Worm (Caenorhabditis elegans) whole organism, late embryonic: Measurements from ENCODE around the gene F46B6.10.

Experiments used
- C08G9.2 ChIP-seq: sonication (generic microtip); optimal IDR thresholded peaks from 2 replicates; lab custom pipeline; 2016; ENCODE audit warnings: mild to moderate bottlenecking, missing genetic modification characterization, moderate library complexity, missing compliant biosample characterization
- C38D4.7 ChIP-seq: fragments of 200-800 bp; sonication (Bioruptor generic); optimal IDR thresholded peaks from 2 replicates; lab custom pipeline; 2018; ENCODE audit warnings: mild to moderate bottlenecking, missing genetic modification characterization, moderate library complexity, missing compliant biosample characterization
- F13H6.1 ChIP-seq: sonication (generic microtip); optimal IDR thresholded peaks from 2 replicates; lab custom pipeline; 2016; ENCODE audit warnings: missing genetic modification characterization, missing compliant biosample characterization
- T23F11.4 ChIP-seq: fragments of 200-800 bp; sonication (Bioruptor generic); optimal IDR thresholded peaks from 2 replicates; lab custom pipeline; 2018; ENCODE audit warnings: mild to moderate bottlenecking, missing genetic modification characterization, missing compliant biosample characterization
- Y22D7AL.16 ChIP-seq: sonication (generic microtip); optimal IDR thresholded peaks from 2 replicates; lab custom pipeline; 2016; ENCODE audit warnings: missing genetic modification characterization, missing compliant biosample characterization
- ceh-18 ChIP-seq: sonication (generic microtip); optimal IDR thresholded peaks from 2 replicates; lab custom pipeline; 2016; ENCODE audit warnings: missing genetic modification characterization, missing compliant biosample characterization
- ceh-24 ChIP-seq: sonication (generic microtip); optimal IDR thresholded peaks from 2 replicates; lab custom pipeline; 2016; ENCODE audit warnings: mild to moderate bottlenecking, missing genetic modification characterization, missing compliant biosample characterization
- ceh-31 ChIP-seq: sonication (generic microtip); optimal IDR thresholded peaks from 2 replicates; lab custom pipeline; 2016; ENCODE audit warnings: missing genetic modification characterization, missing compliant biosample characterization
- ceh-45 ChIP-seq: fragments of 200-800 bp; sonication (Bioruptor generic); IDR thresholded peaks from 2 replicates; pipeline ENCODE4 v1.3.6; 2022; ENCODE audit warnings: missing genetic modification reagents, missing genetic modification characterization, missing compliant biosample characterization
- ceh-48 ChIP-seq: sonication (generic microtip); optimal IDR thresholded peaks from 2 replicates; lab custom pipeline; 2016; ENCODE audit warnings: missing genetic modification characterization, inconsistent platforms, missing compliant biosample characterization
- ceh-6 ChIP-seq: fragments of 200-800 bp; sonication (Bioruptor generic); optimal IDR thresholded peaks from 2 replicates; lab custom pipeline; 2018; ENCODE audit warnings: mild to moderate bottlenecking, missing genetic modification characterization, missing compliant biosample characterization
- che-1 ChIP-seq: sonication (generic microtip); optimal IDR thresholded peaks from 2 replicates; lab custom pipeline; 2016; ENCODE audit warnings: mild to moderate bottlenecking, missing genetic modification characterization, missing compliant biosample characterization
- elt-2 ChIP-seq: sonication (generic microtip); optimal IDR thresholded peaks from 2 replicates; lab custom pipeline; 2016; ENCODE audit warnings: missing genetic modification reagents, missing genetic modification characterization, missing compliant biosample characterization
- fax-1 ChIP-seq: sonication (generic microtip); optimal IDR thresholded peaks from 2 replicates; lab custom pipeline; 2016; ENCODE audit warnings: missing genotype, missing genetic modification characterization, missing compliant biosample characterization
- fkh-10 ChIP-seq: fragments of 150-350 bp; optimal IDR thresholded peaks from 2 replicates; lab custom pipeline; 2014; ENCODE audit warnings: missing biosample characterization, missing genetic modification reagents, missing genetic modification characterization
- fkh-6 ChIP-seq: sonication (generic microtip); optimal IDR thresholded peaks from 2 replicates; lab custom pipeline; 2016; ENCODE audit warnings: missing genetic modification characterization, missing compliant biosample characterization
- hlh-13 ChIP-seq: fragments of 200-800 bp; sonication (Bioruptor generic); optimal IDR thresholded peaks from 2 replicates; lab custom pipeline; 2018; ENCODE audit warnings: mild to moderate bottlenecking, missing genetic modification characterization, missing compliant biosample characterization
- hlh-15 ChIP-seq: sonication (generic microtip); optimal IDR thresholded peaks from 2 replicates; lab custom pipeline; 2016; ENCODE audit warnings: missing genetic modification characterization, missing compliant biosample characterization
- hlh-30 ChIP-seq: sonication (generic microtip); optimal IDR thresholded peaks from 2 replicates; lab custom pipeline; 2017; ENCODE audit warnings: antibody characterized with exemption, missing genetic modification characterization, missing compliant biosample characterization; ENCODE audit not compliant: insufficient read depth
- hlh-8 ChIP-seq: sonication (generic microtip); optimal IDR thresholded peaks from 2 replicates; lab custom pipeline; 2016; ENCODE audit warnings: missing genotype, missing genetic modification characterization, missing compliant biosample characterization
- lim-6 ChIP-seq: sonication (generic microtip); optimal IDR thresholded peaks from 2 replicates; lab custom pipeline; 2016; ENCODE audit warnings: missing genetic modification characterization, missing compliant biosample characterization
- madf-2 ChIP-seq: sonication (generic microtip); optimal IDR thresholded peaks from 2 replicates; lab custom pipeline; 2017; ENCODE audit warnings: missing genetic modification characterization, missing compliant biosample characterization
- mec-3 ChIP-seq: sonication (generic microtip); optimal IDR thresholded peaks from 2 replicates; lab custom pipeline; 2016; ENCODE audit warnings: borderline replicate concordance, missing genetic modification characterization, missing compliant biosample characterization
- nfya-1 ChIP-seq: sonication (generic microtip); optimal IDR thresholded peaks from 2 replicates; lab custom pipeline; 2017; ENCODE audit warnings: missing genetic modification characterization, mild to moderate bottlenecking, missing compliant biosample characterization, antibody characterized with exemption, moderate library complexity
- npax-4 ChIP-seq: sonication (generic microtip); optimal IDR thresholded peaks from 2 replicates; lab custom pipeline; 2016; ENCODE audit warnings: missing genetic modification characterization, missing compliant biosample characterization
- odd-2 ChIP-seq: sonication (generic microtip); optimal IDR thresholded peaks from 2 replicates; lab custom pipeline; 2017; ENCODE audit warnings: antibody characterized with exemption, mild to moderate bottlenecking, missing genetic modification characterization, missing compliant biosample characterization
- pag-3 ChIP-seq: sonication (generic microtip); optimal IDR thresholded peaks from 2 replicates; lab custom pipeline; 2016; ENCODE audit warnings: missing compliant biosample characterization, missing genetic modification characterization, borderline replicate concordance
- pat-9 ChIP-seq: fragments of 200-800 bp; sonication (Bioruptor generic); optimal IDR thresholded peaks from 2 replicates; lab custom pipeline; 2018; ENCODE audit warnings: mild to moderate bottlenecking, missing genetic modification characterization, moderate library complexity, missing compliant biosample characterization
- pax-1 ChIP-seq: fragments of 150-350 bp; optimal IDR thresholded peaks from 2 replicates; lab custom pipeline; 2014; ENCODE audit warnings: missing biosample characterization, missing genetic modification characterization
- ref-2 ChIP-seq: sonication (generic microtip); optimal IDR thresholded peaks from 2 replicates; lab custom pipeline; 2016; ENCODE audit warnings: missing genetic modification characterization, missing compliant biosample characterization
- sdc-2 ChIP-seq: sonication (generic microtip); optimal IDR thresholded peaks from 2 replicates; lab custom pipeline; 2016; ENCODE audit warnings: missing genotype, missing genetic modification characterization, missing compliant biosample characterization
- tbx-2 ChIP-seq: sonication (generic microtip); optimal IDR thresholded peaks from 2 replicates; lab custom pipeline; 2016; ENCODE audit warnings: missing genetic modification characterization, missing compliant biosample characterization
- unc-55 ChIP-seq: sonication (generic microtip); optimal IDR thresholded peaks from 2 replicates; lab custom pipeline; 2017; ENCODE audit warnings: missing biosample characterization, missing genetic modification reagents, missing genetic modification characterization
- ztf-16 ChIP-seq: sonication (generic microtip); optimal IDR thresholded peaks from 2 replicates; lab custom pipeline; 2017; ENCODE audit warnings: missing genetic modification characterization, missing compliant biosample characterization

F46B6.10 gene

ce11 chrV:9771970-9772369, 29.9 kb downstream of the F46B6.10 start, which contains the start of gene F46B6.2 (continued):
- no peak for TF ChIP-seq hlh-8

ce11 chrV:9771311-9771710, 30.6 kb downstream of the F46B6.10 start:
- no peak for TF ChIP-seq hlh-15 (tag; lab: Kevin White, UChicago)
- no peak for TF ChIP-seq unc-55 (GFP tag; lab: Kevin White, UChicago)
- TF ChIP-seq hlh-30 (tag; lab: Kevin White, UChicago): no peak
- no peak for TF ChIP-seq pax-1
- no peak for TF ChIP-seq ztf-16 (tag; lab: Kevin White, UChicago)
- TF ChIP-seq fkh-6: no peak
- no peak for TF ChIP-seq mec-3 (tag; lab: Kevin White, UChicago)
- no peak for TF ChIP-seq T23F11.4 (GFP tag; lab: Kevin White, UChicago)
- TF ChIP-seq ceh-48: no peak
- no peak for TF ChIP-seq madf-2
- TF ChIP-seq tbx-2: no peak
- no peak for TF ChIP-seq ref-2 (tag; lab: Kevin White, UChicago)
- TF ChIP-seq lim-6: no peak
- no peak for TF ChIP-seq npax-4 (tag; lab: Kevin White, UChicago)
- TF ChIP-seq F13H6.1 (tag; lab: Kevin White, UChicago): no peak
- TF ChIP-seq che-1: no peak
- TF ChIP-seq pag-3 (tag; lab: Kevin White, UChicago): no peak
- TF ChIP-seq hlh-13 (GFP tag; lab: Kevin White, UChicago): no peak
- no peak for TF ChIP-seq fax-1 (tag; lab: Kevin White, UChicago)

ce11 chrV:9768828-9769778, 32.8 kb downstream of the F46B6.10 start, which contains the start of gene unc-42:
Gene unc-42, minus strand, starts transcription at chrV:9769391.
- TF ChIP-seq ceh-31 (tag; lab: Kevin White, UChicago) (peak; percentile 69), C08G9.2 (no peak), hlh-30 (tag; lab: Kevin White, UChicago) (no peak), nfya-1 (peak; percentile 33), fax-1 (tag; lab: Kevin White, UChicago) (no peak), madf-2 (no peak), odd-2 (no peak), fkh-10 (no peak)

ce11 chrV:9767941-9768340, 33.9 kb downstream of the F46B6.10 start:
- TF ChIP-seq pat-9: no peak
- no peak for TF ChIP-seq unc-55 (GFP tag; lab: Kevin White, UChicago)
- no peak for TF ChIP-seq fkh-10
- TF ChIP-seq C38D4.7 (GFP tag; lab: Kevin White, UChicago): no peak
- TF ChIP-seq ceh-45 (GFP tag; lab: Robert Waterston, UW): no peak
- TF ChIP-seq lim-6: no peak
- no peak for TF ChIP-seq sdc-2 (tag; lab: Kevin White, UChicago)
- TF ChIP-seq ceh-6 (GFP tag; lab: Kevin White, UChicago): no peak
- TF ChIP-seq Y22D7AL.16 (tag; lab: Kevin White, UChicago): no peak
- no peak for TF ChIP-seq ceh-18 (tag; lab: Kevin White, UChicago)
- TF ChIP-seq elt-2: no peak
- no peak for TF ChIP-seq ceh-24 (tag; lab: Kevin White, UChicago)
- TF ChIP-seq pag-3 (tag; lab: Kevin White, UChicago): no peak
- TF ChIP-seq T23F11.4 (GFP tag; lab: Kevin White, UChicago): no peak
